Fruit fly (Drosophila melanogaster) whole organism, embryonic: ENCODE results near the gene Ugt35A1.

ENCODE experiments used
- Aef1 ChIP-seq: fragments of 200-800 bp; sonication (Bioruptor generic); IDR thresholded peaks from 3 replicates; pipeline ENCODE4 v1.3.6; 2022; ENCODE audit warnings: missing biosample characterization, missing genetic modification characterization
- BtbVII ChIP-seq: fragments of 200-800 bp; sonication (Bioruptor generic); optimal IDR thresholded peaks from 3 replicates; lab custom pipeline; 2017; ENCODE audit warnings: missing biosample characterization, mild to moderate bottlenecking, missing genetic modification characterization
- CG11398 ChIP-seq: fragments of 200-800 bp; sonication (Bioruptor generic); optimal IDR thresholded peaks from 2 replicates; lab custom pipeline; 2016; ENCODE audit warnings: missing biosample characterization, missing genetic modification characterization
- CG12104 ChIP-seq: fragments of 200-800 bp; sonication (Bioruptor generic); optimal IDR thresholded peaks from 3 replicates; lab custom pipeline; 2016; ENCODE audit warnings: missing biosample characterization, missing genetic modification characterization
- CG1603 ChIP-seq: fragments of 200-800 bp; sonication (Bioruptor generic); optimal IDR thresholded peaks from 2 replicates; lab custom pipeline; 2019; ENCODE audit warnings: missing biosample characterization, mild to moderate bottlenecking, missing genetic modification characterization, moderate library complexity
- CG16863 ChIP-seq: fragments of 200-800 bp; sonication (Bioruptor generic); optimal IDR thresholded peaks from 3 replicates; lab custom pipeline; 2016; ENCODE audit warnings: missing biosample characterization, missing genetic modification characterization
- CG33557 ChIP-seq: fragments of 200-800 bp; sonication (Bioruptor generic); optimal IDR thresholded peaks from 2 replicates; lab custom pipeline; 2019; ENCODE audit warnings: missing biosample characterization, mild to moderate bottlenecking, missing genetic modification characterization, moderate library complexity
- CG4328 ChIP-seq: fragments of 200-800 bp; sonication (Bioruptor generic); optimal IDR thresholded peaks from 3 replicates; lab custom pipeline; 2017; ENCODE audit warnings: missing biosample characterization, missing genetic modification reagents, missing genetic modification characterization
- CG4404 ChIP-seq: fragments of 200-800 bp; sonication (Bioruptor generic); IDR thresholded peaks from 2 replicates; pipeline ENCODE4 v1.3.6; 2022; ENCODE audit warnings: missing biosample characterization, missing genetic modification characterization
- CG4820 ChIP-seq: fragments of 200-800 bp; sonication (Bioruptor generic); optimal IDR thresholded peaks from 3 replicates; lab custom pipeline; 2016; ENCODE audit warnings: missing biosample characterization, missing genetic modification characterization
- CG5180 ChIP-seq: fragments of 200-800 bp; sonication (Bioruptor generic); optimal IDR thresholded peaks from 3 replicates; lab custom pipeline; 2017; ENCODE audit warnings: missing biosample characterization, missing genetic modification characterization, mild to moderate bottlenecking, moderate library complexity, missing genetic modification reagents
- CG6272 ChIP-seq: fragments of 200-800 bp; sonication (Bioruptor generic); IDR thresholded peaks from 2 replicates; pipeline ENCODE4 v1.3.6; 2022; ENCODE audit warnings: missing biosample characterization, missing genetic modification characterization
- CG6683 ChIP-seq: fragments of 200-800 bp; sonication (Bioruptor generic); optimal IDR thresholded peaks from 2 replicates; lab custom pipeline; 2017; ENCODE audit warnings: missing biosample characterization, mild to moderate bottlenecking, missing genetic modification characterization, missing genetic modification reagents
- CG7839 ChIP-seq: fragments of 200-800 bp; sonication (Bioruptor generic); optimal IDR thresholded peaks from 3 replicates; lab custom pipeline; 2018; ENCODE audit warnings: missing biosample characterization, mild to moderate bottlenecking, missing genetic modification characterization, moderate library complexity
- CG8089 ChIP-seq: fragments of 200-800 bp; sonication (Bioruptor generic); optimal IDR thresholded peaks from 3 replicates; lab custom pipeline; 2016; ENCODE audit warnings: missing biosample characterization, missing genetic modification characterization
- CG8478 ChIP-seq: fragments of >200 bp; optimal IDR thresholded peaks from 2 replicates; lab custom pipeline; 2018
- CG9609 ChIP-seq: fragments of 200-800 bp; sonication (Bioruptor generic); optimal IDR thresholded peaks from 3 replicates; lab custom pipeline; 2016; ENCODE audit warnings: missing biosample characterization, missing genetic modification characterization
- D19B ChIP-seq: fragments of 200-800 bp; sonication (Bioruptor generic); optimal IDR thresholded peaks from 2 replicates; lab custom pipeline; 2017; ENCODE audit warnings: missing biosample characterization, mild to moderate bottlenecking, missing genetic modification characterization
- Dll ChIP-seq: fragments of 200-800 bp; sonication (Bioruptor generic); IDR thresholded peaks from 4 replicates; pipeline ENCODE4 v1.3.6; 2022; ENCODE audit warnings: missing biosample characterization, missing genetic modification characterization; ENCODE audit not compliant: partially characterized antibody
- HLH4C ChIP-seq: fragments of 200-800 bp; sonication (Bioruptor generic); IDR thresholded peaks from 3 replicates; pipeline ENCODE4 v1.3.6; 2022; ENCODE audit warnings: missing biosample characterization, missing genetic modification characterization; ENCODE audit not compliant: partially characterized antibody
- Hand ChIP-seq: fragments of 200-800 bp; sonication (Bioruptor generic); optimal IDR thresholded peaks from 2 replicates; lab custom pipeline; 2017; ENCODE audit warnings: mild to moderate bottlenecking, missing biosample characterization, missing genetic modification reagents, missing genetic modification characterization
- Lhr ChIP-seq: fragments of 200-800 bp; sonication (Bioruptor generic); optimal IDR thresholded peaks from 3 replicates; lab custom pipeline; 2017; ENCODE audit warnings: mild to moderate bottlenecking, missing biosample characterization, missing genetic modification reagents, missing genetic modification characterization
- MBD-R2 ChIP-seq: fragments of 200-800 bp; sonication (Bioruptor generic); IDR thresholded peaks from 2 replicates; pipeline ENCODE4 v1.3.6; 2022; ENCODE audit warnings: missing biosample characterization, missing genetic modification characterization
- NC2α ChIP-seq: fragments of 200-800 bp; sonication (Bioruptor generic); optimal IDR thresholded peaks from 2 replicates; lab custom pipeline; 2016; ENCODE audit warnings: missing biosample characterization, missing genetic modification characterization
- Oaz ChIP-seq: fragments of 200-800 bp; sonication (Bioruptor generic); IDR thresholded peaks from 2 replicates; pipeline ENCODE4 v1.3.6; 2022; ENCODE audit warnings: missing biosample characterization, missing genetic modification characterization
- Ssrp ChIP-seq: fragments of 200-800 bp; sonication (Bioruptor generic); optimal IDR thresholded peaks from 2 replicates; lab custom pipeline; 2018; ENCODE audit warnings: missing biosample characterization, mild to moderate bottlenecking, missing genetic modification characterization, moderate library complexity
- Usf ChIP-seq: fragments of 200-800 bp; sonication (Bioruptor generic); optimal IDR thresholded peaks from 2 replicates; lab custom pipeline; 2017; ENCODE audit warnings: missing genotype, missing biosample characterization, missing genetic modification characterization
- Vsx1 ChIP-seq: fragments of 200-800 bp; sonication (Bioruptor generic); optimal IDR thresholded peaks from 2 replicates; lab custom pipeline; 2017; ENCODE audit warnings: missing biosample characterization, mild to moderate bottlenecking, missing genetic modification characterization, missing genetic modification reagents
- ac ChIP-seq: fragments of 200-800 bp; sonication (Bioruptor generic); optimal IDR thresholded peaks from 3 replicates; lab custom pipeline; 2017; ENCODE audit warnings: missing biosample characterization, mild to moderate bottlenecking, missing genetic modification characterization
- ase ChIP-seq: fragments of 200-800 bp; sonication (Bioruptor generic); IDR thresholded peaks from 3 replicates; pipeline ENCODE4 v1.3.6; 2022; ENCODE audit warnings: missing biosample characterization, missing genetic modification characterization
- ash1 ChIP-seq: fragments of 200-800 bp; sonication (Bioruptor generic); optimal IDR thresholded peaks from 2 replicates; lab custom pipeline; 2018; ENCODE audit warnings: missing biosample characterization, mild to moderate bottlenecking, missing genetic modification characterization
- bigmax ChIP-seq: fragments of 200-800 bp; sonication (Bioruptor generic); optimal IDR thresholded peaks from 2 replicates; lab custom pipeline; 2018; ENCODE audit warnings: missing biosample characterization, mild to moderate bottlenecking, missing genetic modification characterization
- chinmo ChIP-seq: fragments of 200-800 bp; sonication (Bioruptor generic); IDR thresholded peaks from 4 replicates; pipeline ENCODE4 v1.3.6; 2022; ENCODE audit warnings: missing biosample characterization, missing genetic modification characterization; ENCODE audit not compliant: partially characterized antibody
- disco-r ChIP-seq: fragments of 200-800 bp; sonication (Bioruptor generic); optimal IDR thresholded peaks from 2 replicates; lab custom pipeline; 2016; ENCODE audit warnings: missing biosample characterization, missing genetic modification characterization
- dmrt11E ChIP-seq: fragments of 200-800 bp; sonication (Bioruptor generic); optimal IDR thresholded peaks from 3 replicates; lab custom pipeline; 2018; ENCODE audit warnings: missing biosample characterization, mild to moderate bottlenecking, missing genetic modification characterization, moderate library complexity
- ftz-f1 ChIP-seq: fragments of 200-800 bp; sonication (Bioruptor generic); optimal IDR thresholded peaks from 2 replicates; lab custom pipeline; 2016; ENCODE audit warnings: missing biosample characterization, missing genetic modification characterization
- gsb-n ChIP-seq: fragments of 200-800 bp; sonication (Bioruptor generic); optimal IDR thresholded peaks from 3 replicates; lab custom pipeline; 2018; ENCODE audit warnings: missing biosample characterization, mild to moderate bottlenecking, missing genetic modification characterization
- hb ChIP-seq: fragments of 200-800 bp; sonication (Bioruptor generic); IDR thresholded peaks from 3 replicates; pipeline ENCODE4 v1.3.6; 2022; ENCODE audit warnings: missing biosample characterization, missing genetic modification characterization; ENCODE audit not compliant: partially characterized antibody
- lmd ChIP-seq: fragments of 200-800 bp; sonication (Bioruptor generic); IDR thresholded peaks from 2 replicates; pipeline ENCODE4 v1.3.6; 2022; ENCODE audit warnings: missing biosample characterization, missing genetic modification characterization
- luna ChIP-seq: fragments of 200-800 bp; sonication (Bioruptor generic); optimal IDR thresholded peaks from 2 replicates; lab custom pipeline; 2016; ENCODE audit warnings: missing biosample characterization, missing genetic modification characterization
- mld ChIP-seq: fragments of 200-800 bp; sonication (Bioruptor generic); IDR thresholded peaks from 3 replicates; pipeline ENCODE4 v1.3.6; 2022; ENCODE audit warnings: missing biosample characterization, missing genetic modification characterization; ENCODE audit not compliant: partially characterized antibody
- run ChIP-seq: fragments of 200-800 bp; sonication (Bioruptor generic); optimal IDR thresholded peaks from 3 replicates; lab custom pipeline; 2018; ENCODE audit warnings: missing biosample characterization, mild to moderate bottlenecking, missing genetic modification characterization
- slp2 ChIP-seq: fragments of 200-800 bp; sonication (Bioruptor generic); optimal IDR thresholded peaks from 2 replicates; lab custom pipeline; 2016; ENCODE audit warnings: missing biosample characterization, missing genetic modification characterization
- so ChIP-seq: fragments of 200-800 bp; sonication (Bioruptor generic); IDR thresholded peaks from 3 replicates; pipeline ENCODE4 v1.3.6; 2022; ENCODE audit warnings: missing biosample characterization, missing genetic modification characterization
- sqz ChIP-seq: fragments of 200-800 bp; sonication (Bioruptor generic); optimal IDR thresholded peaks from 3 replicates; lab custom pipeline; 2018; ENCODE audit warnings: missing biosample characterization, mild to moderate bottlenecking, missing genetic modification characterization
- tin ChIP-seq: fragments of 200-800 bp; sonication (Bioruptor generic); optimal IDR thresholded peaks from 3 replicates; lab custom pipeline; 2016; ENCODE audit warnings: missing biosample characterization, missing genetic modification characterization
- twi ChIP-seq: fragments of 200-800 bp; optimal IDR thresholded peaks from 2 replicates; lab custom pipeline; 2019; ENCODE audit warnings: missing biosample characterization, mild to moderate bottlenecking, missing genetic modification characterization, moderate library complexity
- usp ChIP-seq: fragments of >200 bp; optimal IDR thresholded peaks from 2 replicates; lab custom pipeline; 2017; ENCODE audit warnings: missing biosample characterization, missing genetic modification characterization
- wek ChIP-seq: fragments of 200-800 bp; sonication (Bioruptor generic); optimal IDR thresholded peaks from 3 replicates; lab custom pipeline; 2018; ENCODE audit warnings: missing biosample characterization, mild to moderate bottlenecking, missing genetic modification characterization, moderate library complexity

Ugt35A1 gene

dm6 chr3R:11221437-11222230, 49.2 kb upstream of the Ugt35A1 start, which contains the start of the genes CG6693 and RpL3 (continued):
- TF ChIP-seq CG11398 (peak; percentile 55), D19B (GFP tag; lab: Kevin White, UChicago) (peak; percentile 53), so (GFP tag; lab: Robert Waterston, UW) (peak; percentile 78; the same call in 2 of the 3 replicates), CG8089 (peak; percentile 65), Hand (peak; percentile 77), HLH4C (GFP tag; lab: Robert Waterston, UW) (peak; percentile 28; the same call in 2 of the 3 replicates), CG6683 (GFP tag; lab: Kevin White, UChicago) (peak; percentile 65), bigmax (peak; percentile 99), Lhr (GFP tag; lab: Kevin White, UChicago) (peak; percentile 97), usp (GFP tag; lab: Kevin White, UChicago) (no peak), CG4820 (GFP tag; lab: Kevin White, UChicago) (peak; percentile 54), CG4328 (GFP tag; lab: Kevin White, UChicago) (peak; percentile 84), CG12104 (GFP tag; lab: Kevin White, UChicago) (peak; percentile 74), wek (GFP tag; lab: Kevin White, UChicago) (peak; percentile 88), Dll (GFP tag; lab: Robert Waterston, UW) (no peak), CG5180 (GFP tag; lab: Kevin White, UChicago) (peak; percentile 59), BtbVII (GFP tag; lab: Kevin White, UChicago) (peak; percentile 91), sqz (GFP tag; lab: Kevin White, UChicago) (peak; percentile 87), CG8478 (lab: Kevin White, UChicago) (peak; percentile 69), Oaz (GFP tag; lab: Robert Waterston, UW) (no peak), Vsx1 (peak; percentile 77), luna (peak; percentile 50), Aef1 (GFP tag; lab: Robert Waterston, UW) (no peak; the same call in 2 of the 3 replicates), chinmo (peak; percentile 82; the same call in 2 of the 4 replicates), disco-r (GFP tag; lab: Kevin White, UChicago) (peak; percentile 53), CG16863 (GFP tag; lab: Kevin White, UChicago) (peak; percentile 58), dmrt11E (tag; lab: Kevin White, UChicago) (peak; percentile 58), CG33557 (peak; percentile 45), lmd (GFP tag; lab: Robert Waterston, UW) (no peak; the same call in 1 of the 2 replicates), CG9609 (peak; percentile 51), ash1 (GFP tag; lab: Kevin White, UChicago) (peak; percentile 83), MBD-R2 (peak; percentile 53), CG4404 (GFP tag; lab: Robert Waterston, UW) (no peak), ase (GFP tag; lab: Robert Waterston, UW) (peak; percentile 43; the same call in 1 of the 3 replicates), gsb-n (tag; lab: Kevin White, UChicago) (peak; percentile 76), ac (peak; percentile 66), mld (GFP tag; lab: Robert Waterston, UW) (no peak), Usf (no peak), tin (GFP tag; lab: Kevin White, UChicago) (peak; percentile 21), hb (GFP tag; lab: Robert Waterston, UW) (no peak), slp2 (GFP tag; lab: Kevin White, UChicago) (peak; percentile 37), twi (tag; lab: Kevin White, UChicago) (peak; percentile 24), CG7839 (tag; lab: Kevin White, UChicago) (peak; percentile 77), CG6272 (peak; percentile 47; the same call in 1 of the 2 replicates), NC2α (GFP tag; lab: Kevin White, UChicago) (peak; percentile 88), Ssrp (tag; lab: Kevin White, UChicago) (peak; percentile 26), run (tag; lab: Kevin White, UChicago) (peak; percentile 57), ftz-f1 (GFP tag; lab: Kevin White, UChicago) (no peak), CG1603 (peak; percentile 90)
